Worm (Caenorhabditis elegans) whole organism, L1 larva: ENCODE results near the gene tsct-1.

Source experiments
- C16A3.4 ChIP-seq: fragments of 150-350 bp; optimal IDR thresholded peaks from 2 replicates; lab custom pipeline; 2014; ENCODE audit warnings: missing biosample characterization, missing genetic modification characterization
- C34B4.2 ChIP-seq: sonication (generic microtip); optimal IDR thresholded peaks from 2 replicates; lab custom pipeline; 2017; ENCODE audit warnings: mild to moderate bottlenecking, missing genetic modification characterization, missing compliant biosample characterization
- F16B12.6 ChIP-seq: fragments of 150-350 bp; optimal IDR thresholded peaks from 2 replicates; lab custom pipeline; 2014; ENCODE audit warnings: missing biosample characterization, missing genetic modification characterization
- alr-1 ChIP-seq: fragments of 200-800 bp; sonication (Bioruptor generic); optimal IDR thresholded peaks from 2 replicates; lab custom pipeline; 2018; ENCODE audit warnings: borderline replicate concordance, mild to moderate bottlenecking, missing genetic modification characterization, missing compliant biosample characterization
- ceh-8 ChIP-seq: fragments of 200-800 bp; sonication (Bioruptor generic); optimal IDR thresholded peaks from 2 replicates; lab custom pipeline; 2018; ENCODE audit warnings: mild to moderate bottlenecking, missing genetic modification characterization, moderate library complexity, missing compliant biosample characterization
- ces-1 ChIP-seq: fragments of 150-350 bp; optimal IDR thresholded peaks from 2 replicates; lab custom pipeline; 2014; ENCODE audit warnings: missing biosample characterization, missing genetic modification reagents, missing genetic modification characterization
- dpl-1 ChIP-seq, 3 experiments: fragments of 150-350 bp in 2 of 3; sonication (generic microtip) in 1 of 3; optimal IDR thresholded peaks; 2 replicates each; lab custom pipeline; 2014 to 2017; ENCODE audit warnings: missing biosample characterization in 3 of 3, missing genetic modification characterization in 3 of 3, missing genetic modification reagents in 3 of 3
- efl-1 ChIP-seq, 4 experiments: fragments of 150-350 bp; optimal IDR thresholded peaks in 3 of 4; peaks in 1 of 4; 1 replicate in 1 of 4; 2 replicates in 3 of 4; lab custom pipeline; 2014; ENCODE audit warnings: missing biosample characterization in 2 of 4, missing genetic modification characterization in 2 of 4, missing genetic modification reagents in 2 of 4
- egl-13 ChIP-seq: sonication (generic microtip); optimal IDR thresholded peaks from 2 replicates; lab custom pipeline; 2016; ENCODE audit warnings: missing genotype, missing genetic modification reagents, missing genetic modification characterization, missing compliant biosample characterization
- ets-5 ChIP-seq: fragments of 200-800 bp; sonication (Bioruptor generic); IDR thresholded peaks from 2 replicates; pipeline ENCODE4 v1.3.6; 2022; ENCODE audit warnings: missing genetic modification characterization, missing compliant biosample characterization
- fkh-10 ChIP-seq: sonication (generic microtip); optimal IDR thresholded peaks from 2 replicates; lab custom pipeline; 2017; ENCODE audit warnings: missing biosample characterization, missing genetic modification reagents, missing genetic modification characterization
- fkh-8 ChIP-seq: sonication (generic microtip); optimal IDR thresholded peaks from 2 replicates; lab custom pipeline; 2016; ENCODE audit warnings: mild to moderate bottlenecking, missing genetic modification characterization, missing compliant biosample characterization
- irx-1 ChIP-seq: sonication (generic microtip); optimal IDR thresholded peaks from 2 replicates; lab custom pipeline; 2016; ENCODE audit warnings: missing genetic modification characterization, missing compliant biosample characterization
- isw-1 ChIP-seq: fragments of 200-800 bp; sonication (Bioruptor generic); IDR thresholded peaks from 2 replicates; pipeline ENCODE4 v1.3.6; 2022; ENCODE audit warnings: missing genetic modification characterization, missing compliant biosample characterization
- jun-1 ChIP-seq: fragments of 150-350 bp; optimal IDR thresholded peaks from 2 replicates; lab custom pipeline; 2014; ENCODE audit warnings: missing biosample characterization, missing genetic modification reagents, missing genetic modification characterization
- lin-35 ChIP-seq, 2 experiments: fragments of 150-350 bp; optimal IDR thresholded peaks; 2 replicates each; lab custom pipeline; 2014; ENCODE audit warnings: missing biosample characterization in 2 of 2, missing genetic modification characterization in 2 of 2, missing genetic modification reagents in 2 of 2
- lin-39 ChIP-seq: fragments of 150-350 bp; optimal IDR thresholded peaks from 2 replicates; lab custom pipeline; 2014; ENCODE audit warnings: missing biosample characterization, missing genetic modification reagents, missing genetic modification characterization
- lir-3 ChIP-seq: sonication (generic microtip); optimal IDR thresholded peaks from 2 replicates; lab custom pipeline; 2016; ENCODE audit warnings: mild to moderate bottlenecking, missing genetic modification characterization, moderate library complexity, missing compliant biosample characterization; ENCODE audit not compliant: poor library complexity
- nhr-11 ChIP-seq: fragments of 150-350 bp; optimal IDR thresholded peaks from 2 replicates; lab custom pipeline; 2014; ENCODE audit warnings: missing biosample characterization, missing genetic modification characterization
- nhr-19 ChIP-seq: fragments of 200-800 bp; sonication (Bioruptor generic); conservative IDR thresholded peaks from 2 replicates; pipeline ENCODE4 v1.3.6; 2022; ENCODE audit warnings: missing genetic modification characterization, missing compliant biosample characterization
- nhr-20 ChIP-seq: sonication (generic microtip); optimal IDR thresholded peaks from 2 replicates; lab custom pipeline; 2016; ENCODE audit warnings: mild to moderate bottlenecking, missing genetic modification characterization, missing compliant biosample characterization
- nhr-47 ChIP-seq: sonication (generic microtip); optimal IDR thresholded peaks from 2 replicates; lab custom pipeline; 2016; ENCODE audit warnings: mild to moderate bottlenecking, missing genetic modification characterization, moderate library complexity, missing compliant biosample characterization
- nhr-71 ChIP-seq: sonication (generic microtip); optimal IDR thresholded peaks from 2 replicates; lab custom pipeline; 2016; ENCODE audit warnings: mild to moderate bottlenecking, missing genetic modification characterization, moderate library complexity, missing compliant biosample characterization
- nhr-76 ChIP-seq: sonication (generic microtip); optimal IDR thresholded peaks from 2 replicates; lab custom pipeline; 2017; ENCODE audit warnings: missing biosample characterization, missing genetic modification characterization
- nhr-90 ChIP-seq: sonication (generic microtip); optimal IDR thresholded peaks from 2 replicates; lab custom pipeline; 2016; ENCODE audit warnings: mild to moderate bottlenecking, missing genetic modification characterization, missing compliant biosample characterization; ENCODE audit not compliant: poor library complexity
- pag-3 ChIP-seq: sonication (generic microtip); optimal IDR thresholded peaks from 2 replicates; lab custom pipeline; 2017; ENCODE audit warnings: missing genetic modification characterization, mild to moderate bottlenecking, missing compliant biosample characterization, antibody characterized with exemption, borderline replicate concordance; ENCODE audit not compliant: insufficient read depth
- snu-23 ChIP-seq: sonication (generic microtip); optimal IDR thresholded peaks from 2 replicates; lab custom pipeline; 2016; ENCODE audit warnings: missing genetic modification characterization, missing compliant biosample characterization
- sup-37 ChIP-seq: fragments of 200-800 bp; sonication (Bioruptor generic); optimal IDR thresholded peaks from 2 replicates; lab custom pipeline; 2018; ENCODE audit warnings: mild to moderate bottlenecking, missing genetic modification characterization, missing compliant biosample characterization
- swsn-7 ChIP-seq: sonication (generic microtip); optimal IDR thresholded peaks from 2 replicates; lab custom pipeline; 2016; ENCODE audit warnings: missing genetic modification characterization, missing compliant biosample characterization
- tbx-2 ChIP-seq: sonication (generic microtip); optimal IDR thresholded peaks from 2 replicates; lab custom pipeline; 2016; ENCODE audit warnings: missing genetic modification characterization, missing compliant biosample characterization
- unc-130 ChIP-seq: fragments of 150-350 bp; optimal IDR thresholded peaks from 2 replicates; lab custom pipeline; 2017; ENCODE audit warnings: missing biosample characterization, missing genetic modification characterization, inconsistent platforms
- vab-15 ChIP-seq: sonication (generic microtip); optimal IDR thresholded peaks from 2 replicates; lab custom pipeline; 2017; ENCODE audit warnings: missing genotype, mild to moderate bottlenecking, missing genetic modification characterization, missing compliant biosample characterization
- zip-4 ChIP-seq: fragments of 200-800 bp; sonication (Bioruptor generic); optimal IDR thresholded peaks from 2 replicates; lab custom pipeline; 2018; ENCODE audit warnings: mild to moderate bottlenecking, missing genetic modification characterization, moderate library complexity, missing compliant biosample characterization
- ztf-11 ChIP-seq, 2 experiments: sonication (generic microtip); optimal IDR thresholded peaks; 2 replicates each; lab custom pipeline; 2016 to 2017; ENCODE audit warnings: missing genetic modification characterization in 2 of 2, missing biosample characterization in 1 of 2, missing compliant biosample characterization in 1 of 2
- ztf-4 ChIP-seq: fragments of 150-350 bp; optimal IDR thresholded peaks from 2 replicates; lab custom pipeline; 2014; ENCODE audit warnings: missing biosample characterization, missing genetic modification characterization

tsct-1 gene

ce11 chrX:12466769-12467168 is 32.9 kb downstream of the tsct-1 start, which contains the start of gene cdf-2 (continued):
- TF ChIP-seq egl-13 (tag; lab: Kevin White, UChicago) (no peak), C34B4.2 (tag; lab: Kevin White, UChicago) (no peak), fkh-10 (GFP tag; lab: Kevin White, UChicago) (no peak), lin-39 (tag; lab: Kevin White, UChicago) (no peak), nhr-71 (tag; lab: Kevin White, UChicago) (peak; percentile 5), nhr-19 (GFP tag; lab: Robert Waterston, UW) (no peak), dpl-1 (GFP tag; optimal IDR thresholded peaks at IDR 0.05; lab: Kevin White, UChicago) (no peak), nhr-20 (tag; lab: Kevin White, UChicago) (peak; percentile 28), vab-15 (tag; lab: Kevin White, UChicago) (no peak), swsn-7 (tag; lab: Kevin White, UChicago) (no peak), nhr-90 (no peak)

DNA sequence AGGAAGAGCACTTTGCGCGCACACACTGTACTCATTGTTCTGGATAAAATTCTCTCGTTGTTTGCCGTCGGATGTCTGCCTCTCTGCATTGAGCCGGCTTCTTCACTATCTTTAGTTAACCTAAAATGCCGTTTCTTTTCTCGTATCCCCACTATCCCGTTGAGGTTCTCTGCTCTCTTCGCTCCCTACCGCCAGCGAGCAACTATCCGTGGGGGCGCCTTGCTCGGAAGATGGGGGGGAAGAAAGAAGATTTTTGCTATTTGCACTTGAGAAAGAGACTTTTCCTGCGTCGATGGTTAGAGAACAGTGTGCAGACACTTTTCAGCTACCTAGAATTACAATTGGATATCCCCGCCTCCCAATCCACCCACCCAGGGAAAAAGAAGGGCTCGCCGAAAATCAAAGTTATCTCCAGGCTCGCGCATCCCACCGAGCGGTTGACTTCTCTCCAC is 33.8 kb downstream of the tsct-1 start, which contains the start of gene myo-2:
Gene myo-2 (plus strand): TSS at position 402 of the 452 bp plus-strand sequence.
- TF ChIP-seq ces-1 (GFP tag; lab: Kevin White, UChicago) (no peak), lin-35 (GFP tag; optimal IDR thresholded peaks at IDR 0.05; lab: Kevin White, UChicago) (no peak), efl-1 (optimal IDR thresholded peaks at IDR 0.05; lab: Kevin White, UChicago) (no peak), efl-1 (GFP tag; optimal IDR thresholded peaks at IDR 0.05 in 1 of 2; lab: Kevin White, UChicago) (peak in 1 of 2 experiments; percentile 51), nhr-20 (tag; lab: Kevin White, UChicago) (peak; percentile 3), ztf-11 (tag; optimal IDR thresholded peaks at IDR 0.05; lab: Kevin White, UChicago) (no peak), sup-37 (GFP tag; lab: Kevin White, UChicago) (no peak), irx-1 (no peak), pag-3 (tag; lab: Kevin White, UChicago) (no peak), tbx-2 (tag; lab: Kevin White, UChicago) (peak; percentile 8), C34B4.2 (tag; lab: Kevin White, UChicago) (no peak), snu-23 (no peak), vab-15 (tag; lab: Kevin White, UChicago) (no peak), unc-130 (tag; lab: Kevin White, UChicago) (no peak)
- TF ChIP-seq, all 84 proteins: peak for 3

ce11 chrX:12469846-12470245 is 35.9 kb downstream of the tsct-1 start:
- TF ChIP-seq alr-1 (tag; lab: Kevin White, UChicago), result no peak
- no peak for TF ChIP-seq C16A3.4 (tag; lab: Kevin White, UChicago)
- no peak for TF ChIP-seq nhr-11 (tag; lab: Kevin White, UChicago)
- TF ChIP-seq ces-1 (GFP tag; lab: Kevin White, UChicago), result no peak
- TF ChIP-seq fkh-8 (tag; lab: Kevin White, UChicago), result no peak
- TF ChIP-seq nhr-76, result no peak
- no peak for TF ChIP-seq dpl-1 (GFP tag; optimal IDR thresholded peaks at IDR 0.05; lab: Kevin White, UChicago)
- TF ChIP-seq ets-5 (GFP tag; lab: Robert Waterston, UW), result no peak
- no peak for TF ChIP-seq zip-4 (GFP tag; lab: Kevin White, UChicago)
- no peak for TF ChIP-seq ztf-4 (tag; lab: Kevin White, UChicago)
- no peak for TF ChIP-seq ceh-8
- no peak for TF ChIP-seq jun-1 (tag; lab: Kevin White, UChicago)
- TF ChIP-seq lir-3, result no peak
- no peak for TF ChIP-seq pag-3 (tag; lab: Kevin White, UChicago)
- TF ChIP-seq, all 84 proteins: peak for 0

DNA sequence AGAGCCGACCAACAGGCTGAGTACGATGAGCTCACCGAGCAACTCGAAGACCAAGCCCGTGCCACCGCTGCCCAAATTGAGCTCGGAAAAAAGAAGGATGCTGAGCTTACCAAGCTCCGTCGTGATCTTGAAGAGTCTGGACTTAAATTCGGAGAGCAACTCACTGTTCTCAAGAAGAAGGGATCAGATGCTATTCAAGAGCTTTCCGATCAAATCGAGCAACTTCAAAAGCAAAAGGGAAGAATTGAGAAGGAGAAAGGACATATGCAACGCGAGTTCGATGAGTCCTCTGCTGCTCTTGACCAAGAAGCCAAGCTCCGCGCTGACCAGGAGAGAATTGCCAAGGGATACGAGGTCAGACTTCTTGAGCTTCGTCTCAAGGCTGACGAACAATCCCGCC is 38.3 kb downstream of the tsct-1 start:
- TF ChIP-seq jun-1 (tag; lab: Kevin White, UChicago) (no peak), isw-1 (no peak), nhr-47 (no peak), fkh-10 (GFP tag; lab: Kevin White, UChicago) (no peak), lin-35 (GFP tag; optimal IDR thresholded peaks at IDR 0.05; lab: Kevin White, UChicago) (no peak), nhr-20 (tag; lab: Kevin White, UChicago) (no peak), snu-23 (no peak), fkh-8 (tag; lab: Kevin White, UChicago) (no peak), pag-3 (tag; lab: Kevin White, UChicago) (no peak), F16B12.6 (tag; lab: Kevin White, UChicago) (no peak), unc-130 (tag; lab: Kevin White, UChicago) (no peak)
